Worm (Caenorhabditis elegans): ENCODE data around the gene stip-1.

DNA sequence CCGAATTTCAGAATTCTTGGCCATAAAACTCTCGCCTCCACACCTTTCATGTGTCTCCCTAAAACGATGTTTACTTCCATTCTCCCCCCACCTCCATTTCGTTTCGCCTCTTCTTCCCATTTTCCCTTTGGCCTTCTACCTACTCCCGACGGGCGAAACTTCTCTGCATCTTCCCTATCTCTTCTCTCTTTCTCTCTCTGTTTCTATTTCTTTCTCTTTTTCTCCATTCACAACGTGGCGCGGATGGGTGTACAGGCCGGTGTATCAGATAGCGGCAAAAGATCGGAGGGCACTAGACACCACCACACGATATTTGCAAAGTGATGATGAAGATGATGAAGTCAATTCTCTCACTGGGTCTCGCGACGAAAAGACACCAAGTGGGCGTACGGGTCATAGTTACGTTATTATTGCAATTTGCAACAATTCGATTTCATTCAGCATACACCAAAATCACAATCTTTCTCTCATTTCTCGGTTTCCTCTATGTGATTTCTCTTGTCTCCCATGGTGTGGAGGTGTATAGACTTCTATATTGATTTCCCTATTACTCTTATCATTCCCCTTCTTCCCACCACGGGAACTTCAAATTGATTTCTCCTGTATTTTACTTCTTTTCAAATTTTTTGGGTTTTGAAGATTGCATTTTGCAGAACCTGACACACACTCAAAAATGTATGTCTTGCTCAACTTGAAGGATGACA lies 35.0 kb upstream of the stip-1 start, which contains the start of gene ztf-27:
- no peak for TF ChIP-seq lin-39 (tag; optimal IDR thresholded peaks at IDR 0.05)
- no peak for TF ChIP-seq ama-1 (optimal IDR thresholded peaks at IDR 0.05)
- no peak for TF ChIP-seq snpc-4 (tag; optimal IDR thresholded peaks at IDR 0.05)
- TF ChIP-seq skn-1 (tag; optimal IDR thresholded peaks at IDR 0.05) = no peak
- TF ChIP-seq blmp-1 (tag; optimal IDR thresholded peaks at IDR 0.05; ENCODE audit: insufficient read depth) = peak; percentile 37

Data from whole organism, L2 larva.